Fruit fly (Drosophila melanogaster): ENCODE data around the gene CG13042.

dm6 chr3L:16321172-16321571, 12.9 kb upstream of the CG13042 start, which contains the start of gene CG42718:
- TF ChIP-seq psq (GFP tag; optimal IDR thresholded peaks at IDR 0.05) (no peak), Hr78 (GFP tag; optimal IDR thresholded peaks at IDR 0.05) (no peak), brk (GFP tag; optimal IDR thresholded peaks at IDR 0.05) (no peak), ey (GFP tag; optimal IDR thresholded peaks at IDR 0.05) (no peak), pan (optimal IDR thresholded peaks at IDR 0.05) (no peak), Abd-B (GFP tag; optimal IDR thresholded peaks at IDR 0.05) (no peak), br (GFP tag; optimal IDR thresholded peaks at IDR 0.05) (no peak), dl (GFP tag; optimal IDR thresholded peaks at IDR 0.05; ENCODE audit: insufficient read depth in 1 of 2, partially characterized antibody in 2 of 2) (no peak), Hr83 (GFP tag; optimal IDR thresholded peaks at IDR 0.05; ENCODE audit: poor library complexity, severe bottlenecking) (no peak), GATAd (GFP tag; optimal IDR thresholded peaks at IDR 0.05) (no peak), Mio (GFP tag; optimal IDR thresholded peaks at IDR 0.05) (no peak), dsf (GFP tag; optimal IDR thresholded peaks at IDR 0.05; ENCODE audit: borderline replicate concordance) (no peak), h (GFP tag; optimal IDR thresholded peaks at IDR 0.05) (no peak)

Measured in whole organism, wandering third instar larva.